Worm (Caenorhabditis elegans): Measurements from ENCODE around the gene Y64G10A.1.

- TF ChIP-seq unc-39 (tag; optimal IDR thresholded peaks at IDR 0.05) (no peak), nhr-237 (tag; optimal IDR thresholded peaks at IDR 0.05) (no peak), ces-1 (GFP tag; optimal IDR thresholded peaks at IDR 0.05) (no peak), nhr-12 (tag; optimal IDR thresholded peaks at IDR 0.05) (no peak), pha-4 (tag; optimal IDR thresholded peaks at IDR 0.05) (no peak), snpc-4 (tag; optimal IDR thresholded peaks at IDR 0.05) (no peak), unc-62 (GFP tag; optimal IDR thresholded peaks at IDR 0.05) (no peak), lin-32 (GFP tag; optimal IDR thresholded peaks at IDR 0.05) (no peak), lin-13 (tag; optimal IDR thresholded peaks at IDR 0.05) (no peak), nhr-28 (tag; optimal IDR thresholded peaks at IDR 0.05) (no peak), nhr-76 (tag; optimal IDR thresholded peaks at IDR 0.05) (no peak), blmp-1 (tag; optimal IDR thresholded peaks at IDR 0.05) (no peak)
These were observed 52.6 kb downstream of the Y64G10A.1 start for ce11 chrIV:14186264-14186663.
